Worm (Caenorhabditis elegans) whole organism, young adult: Measurements from ENCODE around the gene skpo-1.

ENCODE experiments used
- B0035.1 ChIP-seq: sonication (generic microtip); optimal IDR thresholded peaks from 2 replicates; lab custom pipeline; 2016; ENCODE audit warnings: missing genetic modification characterization, mild to moderate bottlenecking, missing compliant biosample characterization, missing genotype, missing genetic modification reagents
- B0261.1 ChIP-seq: sonication (generic microtip); optimal IDR thresholded peaks from 2 replicates; lab custom pipeline; 2016; ENCODE audit warnings: mild to moderate bottlenecking, missing genetic modification characterization, moderate library complexity, missing compliant biosample characterization
- B0336.3 ChIP-seq: fragments of 200-800 bp; sonication (Bioruptor generic); IDR thresholded peaks from 2 replicates; pipeline ENCODE4 v1.3.6; 2022; ENCODE audit warnings: missing genetic modification characterization, missing compliant biosample characterization
- C06A6.2 ChIP-seq: fragments of 200-800 bp; sonication (Bioruptor generic); conservative IDR thresholded peaks from 2 replicates; pipeline ENCODE4 v1.3.6; 2022; ENCODE audit warnings: missing genetic modification characterization, missing compliant biosample characterization
- F22D6.2 ChIP-seq: sonication (generic microtip); optimal IDR thresholded peaks from 2 replicates; lab custom pipeline; 2016; ENCODE audit warnings: mild to moderate bottlenecking, missing genetic modification characterization, missing compliant biosample characterization
- T07F8.4 ChIP-seq: sonication (generic microtip); optimal IDR thresholded peaks from 2 replicates; lab custom pipeline; 2016; ENCODE audit warnings: mild to moderate bottlenecking, missing genetic modification characterization, moderate library complexity, missing compliant biosample characterization
- T26A5.8 ChIP-seq: sonication (generic microtip); optimal IDR thresholded peaks from 2 replicates; lab custom pipeline; 2016; ENCODE audit warnings: missing genetic modification characterization, missing compliant biosample characterization
- ZK185.1 ChIP-seq: sonication (generic microtip); optimal IDR thresholded peaks from 2 replicates; lab custom pipeline; 2016; ENCODE audit warnings: mild to moderate bottlenecking, missing genetic modification characterization, missing compliant biosample characterization; ENCODE audit not compliant: poor library complexity, severe bottlenecking
- atf-7 ChIP-seq: sonication (generic microtip); optimal IDR thresholded peaks from 2 replicates; lab custom pipeline; 2017; ENCODE audit warnings: mild to moderate bottlenecking, missing genetic modification characterization, missing compliant biosample characterization
- attf-6 ChIP-seq: fragments of 200-800 bp; sonication (Bioruptor generic); IDR thresholded peaks from 2 replicates; pipeline ENCODE4 v1.3.6; 2022; ENCODE audit warnings: missing genetic modification reagents, missing genetic modification characterization, missing compliant biosample characterization
- cebp-2 ChIP-seq: fragments of 200-800 bp; sonication (Bioruptor generic); IDR thresholded peaks from 2 replicates; pipeline ENCODE4 v1.3.6; 2022; ENCODE audit warnings: missing genetic modification characterization, missing compliant biosample characterization
- chd-7 ChIP-seq: sonication (generic microtip); optimal IDR thresholded peaks from 2 replicates; lab custom pipeline; 2016; ENCODE audit warnings: mild to moderate bottlenecking, missing genetic modification characterization, moderate library complexity, missing compliant biosample characterization
- dox-1 ChIP-seq: fragments of 200-800 bp; sonication (Bioruptor generic); IDR thresholded peaks from 2 replicates; pipeline ENCODE4 v1.3.6; 2022; ENCODE audit warnings: missing genetic modification reagents, missing genetic modification characterization, missing compliant biosample characterization
- dpff-1 ChIP-seq: sonication (generic microtip); optimal IDR thresholded peaks from 2 replicates; lab custom pipeline; 2017; ENCODE audit warnings: mild to moderate bottlenecking, missing genetic modification characterization, missing compliant biosample characterization
- efl-1 ChIP-seq: fragments of 150-350 bp; optimal IDR thresholded peaks from 2 replicates; lab custom pipeline; 2014; ENCODE audit warnings: missing biosample characterization, missing genetic modification reagents, missing genetic modification characterization
- egl-44 ChIP-seq: fragments of 200-800 bp; sonication (Bioruptor generic); IDR thresholded peaks from 2 replicates; pipeline ENCODE4 v1.3.6; 2022; ENCODE audit warnings: missing genetic modification reagents, missing genetic modification characterization, missing compliant biosample characterization
- ets-4 ChIP-seq: fragments of 200-800 bp; sonication (Bioruptor generic); optimal IDR thresholded peaks from 2 replicates; lab custom pipeline; 2018; ENCODE audit warnings: mild to moderate bottlenecking, missing genetic modification characterization, missing compliant biosample characterization
- hlh-26 ChIP-seq: fragments of 200-800 bp; sonication (Bioruptor generic); conservative IDR thresholded peaks from 2 replicates; pipeline ENCODE4 v1.3.6; 2022; ENCODE audit warnings: missing genetic modification reagents, missing genetic modification characterization, missing compliant biosample characterization
- hmg-20 ChIP-seq: fragments of 200-800 bp; sonication (Bioruptor generic); IDR thresholded peaks from 2 replicates; pipeline ENCODE4 v1.3.6; 2022; ENCODE audit warnings: missing genetic modification reagents, missing genetic modification characterization, missing compliant biosample characterization
- let-607 ChIP-seq, 2 experiments: fragments of 200-800 bp in 1 of 2; sonication (Bioruptor generic) in 1 of 2; sonication (generic microtip) in 1 of 2; optimal IDR thresholded peaks; 2 replicates each; lab custom pipeline; 2016 to 2018; ENCODE audit warnings: mild to moderate bottlenecking in 2 of 2, missing compliant biosample characterization in 2 of 2, missing genetic modification characterization in 2 of 2, moderate library complexity in 2 of 2, missing genotype in 1 of 2
- lin-40 ChIP-seq: sonication (generic microtip); optimal IDR thresholded peaks from 2 replicates; lab custom pipeline; 2016; ENCODE audit warnings: missing genetic modification characterization, mild to moderate bottlenecking, missing compliant biosample characterization, missing genotype, missing genetic modification reagents
- lin-54 ChIP-seq: fragments of 200-800 bp; sonication (Bioruptor generic); optimal IDR thresholded peaks from 2 replicates; lab custom pipeline; 2018; ENCODE audit warnings: mild to moderate bottlenecking, missing genetic modification characterization, missing compliant biosample characterization
- lsl-1 ChIP-seq: fragments of 200-800 bp; sonication (Bioruptor generic); optimal IDR thresholded peaks from 2 replicates; lab custom pipeline; 2018; ENCODE audit warnings: mild to moderate bottlenecking, missing genetic modification characterization, moderate library complexity, missing compliant biosample characterization
- madf-3 ChIP-seq: fragments of 200-800 bp; sonication (Bioruptor generic); IDR thresholded peaks from 2 replicates; pipeline ENCODE4 v1.3.6; 2022; ENCODE audit warnings: missing genetic modification reagents, missing genetic modification characterization, missing compliant biosample characterization
- nfya-1 ChIP-seq: sonication (generic microtip); optimal IDR thresholded peaks from 2 replicates; lab custom pipeline; 2017; ENCODE audit warnings: antibody characterized with exemption, missing compliant biosample characterization, missing genetic modification characterization, borderline replicate concordance; ENCODE audit not compliant: insufficient read depth
- nfya-2 ChIP-seq: fragments of 200-800 bp; sonication (Bioruptor generic); IDR thresholded peaks from 2 replicates; pipeline ENCODE4 v1.3.6; 2022; ENCODE audit warnings: missing genetic modification reagents, missing genetic modification characterization, missing compliant biosample characterization
- nfyb-1 ChIP-seq: fragments of 200-800 bp; sonication (Bioruptor generic); IDR thresholded peaks from 2 replicates; pipeline ENCODE4 v1.3.6; 2022; ENCODE audit warnings: missing genetic modification reagents, missing genetic modification characterization, missing compliant biosample characterization
- nhr-80 ChIP-seq: sonication (generic microtip); optimal IDR thresholded peaks from 2 replicates; lab custom pipeline; 2016; ENCODE audit warnings: missing genetic modification characterization, missing compliant biosample characterization
- nhr-90 ChIP-seq: sonication (generic microtip); optimal IDR thresholded peaks from 2 replicates; lab custom pipeline; 2016; ENCODE audit warnings: missing genotype, mild to moderate bottlenecking, missing genetic modification characterization, missing compliant biosample characterization
- pbrm-1 ChIP-seq: fragments of 200-800 bp; sonication (Bioruptor generic); IDR thresholded peaks from 2 replicates; pipeline ENCODE4 v1.3.6; 2022; ENCODE audit warnings: missing genetic modification reagents, missing genetic modification characterization, missing compliant biosample characterization
- snpc-1.1 ChIP-seq: sonication (generic microtip); optimal IDR thresholded peaks from 2 replicates; lab custom pipeline; 2017; ENCODE audit warnings: missing genetic modification characterization, mild to moderate bottlenecking, missing compliant biosample characterization, antibody characterized with exemption, moderate library complexity, missing genotype, missing genetic modification reagents; ENCODE audit not compliant: insufficient read depth
- snpc-4 ChIP-seq, 5 experiments: fragments of 150-350 bp in 1 of 5; sonication (generic microtip) in 4 of 5; optimal IDR thresholded peaks; 2 replicates each; lab custom pipeline; 2014 to 2018; ENCODE audit warnings: missing genetic modification characterization in 5 of 5, missing biosample characterization in 3 of 5, antibody characterized with exemption in 2 of 5, mild to moderate bottlenecking in 2 of 5, missing compliant biosample characterization in 2 of 5, missing genotype in 2 of 5, moderate library complexity in 2 of 5, missing genetic modification reagents in 1 of 5
- ztf-22 ChIP-seq: fragments of 200-800 bp; sonication (Bioruptor generic); optimal IDR thresholded peaks from 2 replicates; lab custom pipeline; 2018; ENCODE audit warnings: mild to moderate bottlenecking, missing genetic modification characterization, moderate library complexity, missing compliant biosample characterization
- ztf-25 ChIP-seq: fragments of 200-800 bp; sonication (Bioruptor generic); IDR thresholded peaks from 2 replicates; pipeline ENCODE4 v1.3.6; 2022; ENCODE audit warnings: missing genetic modification reagents, missing genetic modification characterization, missing compliant biosample characterization

The skpo-1 gene

DNA sequence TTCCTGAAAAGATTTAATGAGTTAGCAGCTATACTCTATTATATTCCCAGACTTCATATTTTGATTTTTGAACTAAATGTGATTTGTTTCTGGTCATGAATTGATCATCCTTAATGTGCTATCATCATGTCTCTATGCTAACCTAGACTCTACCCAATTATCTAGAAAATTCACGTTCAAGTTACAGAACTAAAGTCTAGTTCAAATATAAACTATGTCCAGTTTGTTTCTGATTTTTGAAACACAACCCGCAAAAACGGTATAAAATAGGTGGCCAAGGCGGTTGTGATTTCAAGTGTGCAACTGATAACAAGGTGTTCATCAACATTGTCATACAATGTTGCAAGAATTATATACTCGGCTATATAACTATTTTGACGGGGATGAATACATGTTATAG, 13.9 kb downstream of the skpo-1 start, which contains the start of gene F49E12.10:
Gene F49E12.10, plus strand, starts transcription at position 301 of the 400 bp plus-strand sequence.
- TF ChIP-seq nhr-80 (tag; lab: Kevin White, UChicago) = peak; percentile 27
- no peak for TF ChIP-seq B0035.1 (tag; lab: Kevin White, UChicago)
- TF ChIP-seq, all 124 proteins: peak for 1

DNA sequence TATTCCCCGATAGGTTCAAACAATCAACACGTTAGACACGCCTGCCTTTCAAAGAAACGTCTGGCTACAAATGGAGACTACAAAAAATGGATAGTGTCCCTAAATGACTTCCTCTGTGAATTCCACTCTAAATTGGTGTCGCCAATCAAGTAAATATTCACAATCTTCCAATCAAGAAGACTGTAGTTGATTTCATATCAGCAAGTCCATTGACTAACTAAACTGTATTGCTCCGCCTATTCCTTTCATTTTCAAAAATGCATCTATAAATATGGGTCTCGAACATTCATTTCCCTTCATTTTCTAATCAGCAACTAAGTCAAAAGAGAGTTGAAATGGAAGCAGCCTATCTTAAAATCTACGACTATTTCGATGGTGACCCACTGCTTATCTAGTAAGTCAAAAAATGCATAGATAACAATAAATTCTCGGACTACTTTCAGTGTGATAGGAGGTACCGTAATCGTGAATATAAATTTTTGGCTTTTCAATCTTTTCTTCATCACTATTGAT, 16.6 kb downstream of the skpo-1 start, which contains the start of gene drd-1:
Gene drd-1, plus strand, starts transcription at position 51 of the 513 bp plus-strand sequence.
- TF ChIP-seq B0336.3 (GFP tag; lab: Robert Waterston, UW) (0 out of 2 replicates have a peak, but pooled peaks have one; percentile 25), let-607 (tag; optimal IDR thresholded peaks at IDR 0.05; lab: Kevin White, UChicago) (peak in 1 of 2 experiments; percentile 40), chd-7 (tag; lab: Kevin White, UChicago) (no peak), ZK185.1 (tag; lab: Kevin White, UChicago) (no peak), nhr-80 (tag; lab: Kevin White, UChicago) (peak; percentile 96), F22D6.2 (tag; lab: Kevin White, UChicago) (peak; percentile 24), lin-40 (tag; lab: Kevin White, UChicago) (peak; percentile 2), nfyb-1 (0 out of 2 replicates have a peak, but pooled peaks have one; percentile 27), ets-4 (GFP tag; lab: Kevin White, UChicago) (peak; percentile 73), ztf-22 (GFP tag; lab: Kevin White, UChicago) (peak; percentile 69), nhr-90 (tag; lab: Kevin White, UChicago) (peak; percentile 27), C06A6.2 (GFP tag; lab: Robert Waterston, UW) (no peak), cebp-2 (GFP tag; lab: Robert Waterston, UW) (no peak), atf-7 (tag; lab: Kevin White, UChicago) (peak; percentile 57)
- TF ChIP-seq, all 124 proteins: peak for 10

DNA sequence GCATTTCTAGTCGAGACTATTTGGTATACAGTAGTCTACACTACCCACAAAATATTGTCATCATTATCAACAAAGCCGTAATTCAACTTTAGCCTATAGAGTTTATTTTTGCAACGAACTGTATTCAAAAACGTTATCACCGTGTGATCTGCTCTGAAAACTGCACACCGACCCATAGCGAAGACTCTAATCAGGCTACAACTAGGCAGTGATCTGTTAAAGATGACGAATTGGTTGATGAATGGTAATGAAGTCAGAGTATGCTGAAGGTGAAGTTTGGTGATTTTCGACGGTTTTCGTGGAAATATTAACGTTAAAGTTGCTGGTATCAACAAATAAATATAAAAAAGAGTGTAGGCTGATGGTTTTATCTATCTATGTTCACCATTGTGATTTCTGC, 17.8 kb downstream of the skpo-1 start:
- TF ChIP-seq snpc-1.1 (no peak), madf-3 (no peak), hmg-20 (GFP tag; lab: Robert Waterston, UW) (no peak), nhr-80 (tag; lab: Kevin White, UChicago) (peak; percentile 74), egl-44 (no peak), ztf-25 (GFP tag; lab: Robert Waterston, UW) (no peak), nfya-2 (GFP tag; lab: Robert Waterston, UW) (no peak), nhr-90 (tag; lab: Kevin White, UChicago) (no peak), nfyb-1 (no peak), attf-6 (GFP tag; lab: Robert Waterston, UW) (no peak), dox-1 (GFP tag; lab: Robert Waterston, UW) (peak; percentile 32; the same call in 1 of the 2 replicates), pbrm-1 (GFP tag; lab: Robert Waterston, UW) (no peak), T26A5.8 (no peak), lsl-1 (GFP tag; lab: Kevin White, UChicago) (no peak), nfya-1 (tag; lab: Kevin White, UChicago) (no peak), snpc-4 (GFP tag; optimal IDR thresholded peaks at IDR 0.05; lab: Kevin White, UChicago) (no peak), snpc-4 (tag; optimal IDR thresholded peaks at IDR 0.05; lab: Kevin White, UChicago) (no peak), B0261.1 (tag; lab: Kevin White, UChicago) (no peak), T07F8.4 (no peak), lin-54 (no peak), hlh-26 (GFP tag; lab: Robert Waterston, UW) (no peak), atf-7 (tag; lab: Kevin White, UChicago) (peak; percentile 76), efl-1 (GFP tag; lab: Kevin White, UChicago) (no peak), dpff-1 (no peak)
